Worm (Caenorhabditis elegans) whole organism, mixed stage, embryonic: Measurements from ENCODE around the gene arrd-17.

ENCODE experiments used
- bed-3 ChIP-seq: fragments of 200-800 bp; sonication (Bioruptor generic); optimal IDR thresholded peaks from 3 replicates; lab custom pipeline; 2018; ENCODE audit warnings: mild to moderate bottlenecking, missing genetic modification characterization, moderate library complexity, missing compliant biosample characterization
- elt-1 ChIP-seq: sonication (generic microtip); optimal IDR thresholded peaks from 2 replicates; lab custom pipeline; 2017; ENCODE audit warnings: missing genetic modification characterization, mild to moderate bottlenecking, missing compliant biosample characterization, antibody characterized with exemption, moderate library complexity, borderline replicate concordance; ENCODE audit not compliant: insufficient read depth
- mab-5 ChIP-seq: fragments of 150-350 bp; optimal IDR thresholded peaks from 2 replicates; lab custom pipeline; 2014; ENCODE audit warnings: missing biosample characterization, missing genetic modification characterization
- nhr-28 ChIP-seq: fragments of 150-350 bp; optimal IDR thresholded peaks from 2 replicates; lab custom pipeline; 2014; ENCODE audit warnings: missing biosample characterization, missing genetic modification characterization
- nhr-76 ChIP-seq: sonication (generic microtip); optimal IDR thresholded peaks from 2 replicates; lab custom pipeline; 2017; ENCODE audit warnings: missing biosample characterization, missing genetic modification characterization
- tbx-8 ChIP-seq: fragments of 200-800 bp; sonication (Bioruptor generic); optimal IDR thresholded peaks from 2 replicates; lab custom pipeline; 2018; ENCODE audit warnings: mild to moderate bottlenecking, missing genetic modification characterization, moderate library complexity, missing compliant biosample characterization
- ztf-11 ChIP-seq: fragments of 150-350 bp; optimal IDR thresholded peaks from 2 replicates; lab custom pipeline; 2014; ENCODE audit warnings: missing biosample characterization, missing genetic modification characterization

DNA sequence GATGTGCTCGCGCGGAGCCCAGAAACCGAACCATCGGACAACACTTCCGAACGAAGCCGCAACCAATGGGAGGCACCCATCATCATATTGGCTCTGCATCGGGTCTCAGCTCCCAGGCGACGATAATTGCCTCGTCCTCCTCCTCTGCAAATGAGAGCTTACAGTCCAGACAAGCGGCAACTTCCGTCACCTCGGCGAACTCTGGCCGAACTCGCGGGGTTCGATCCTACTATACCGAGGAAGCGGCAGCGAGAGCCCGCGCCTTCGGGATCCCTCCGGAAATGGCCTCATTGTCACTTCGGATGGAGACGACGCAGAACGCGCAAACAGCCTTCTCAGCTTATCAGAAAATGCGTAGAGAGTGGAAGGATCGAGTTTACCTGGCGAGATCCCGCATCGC is 24.3 kb upstream of the arrd-17 start:
- TF ChIP-seq tbx-8 (GFP tag; lab: Kevin White, UChicago), result no peak
- TF ChIP-seq elt-1 (tag; lab: Kevin White, UChicago), result no peak
- no peak for TF ChIP-seq nhr-76 (tag; lab: Kevin White, UChicago)
- TF ChIP-seq mab-5 (tag; lab: Kevin White, UChicago), result no peak
- no peak for TF ChIP-seq ztf-11 (tag; lab: Kevin White, UChicago)
- TF ChIP-seq bed-3 (GFP tag; lab: Kevin White, UChicago), result no peak
- no peak for TF ChIP-seq nhr-28 (tag; lab: Kevin White, UChicago)
